Fruit fly (Drosophila melanogaster): ENCODE measurements around the gene ph-p.
A peak's percentile ranks its signal among the peaks of the same experiment; 100 is the strongest.

The ph-p gene

dm6 chrX:2094072-2094761 lies 44.0 kb downstream of the ph-p start, which contains the start of gene csw (continued):
- TF ChIP-seq CG11902 (GFP tag; optimal IDR thresholded peaks at IDR 0.05) = no peak
- peak; percentile 38 for TF ChIP-seq CG31627 (GFP tag; optimal IDR thresholded peaks at IDR 0.05)
- peak; percentile 86 for TF ChIP-seq CG8119 (GFP tag; IDR thresholded peaks at IDR 0.05)
- TF ChIP-seq fkh (GFP tag; optimal IDR thresholded peaks at IDR 0.05) = peak; percentile 57
- no peak for TF ChIP-seq cyc (GFP tag; optimal IDR thresholded peaks at IDR 0.05)
- peak; percentile 63 for TF ChIP-seq Eip75B (GFP tag; optimal IDR thresholded peaks at IDR 0.05)
- TF ChIP-seq lz (GFP tag; optimal IDR thresholded peaks at IDR 0.05) = peak; percentile 28
- TF ChIP-seq eg (GFP tag; IDR thresholded peaks at IDR 0.05) = peak; percentile 93
- peak; percentile 54 for TF ChIP-seq Gug (GFP tag; IDR thresholded peaks at IDR 0.05)

dm6 chrX:2089812-2090211 lies 48.4 kb downstream of the ph-p start:
- no peak for TF ChIP-seq ss (GFP tag; optimal IDR thresholded peaks at IDR 0.05)
- no peak for TF ChIP-seq OdsH (GFP tag; optimal IDR thresholded peaks at IDR 0.05)
- no peak for TF ChIP-seq Hr38 (GFP tag; optimal IDR thresholded peaks at IDR 0.05)
- no peak for TF ChIP-seq CG15336 (GFP tag; IDR thresholded peaks at IDR 0.05)
- TF ChIP-seq CG6854 (GFP tag; optimal IDR thresholded peaks at IDR 0.05) = no peak
- no peak for TF ChIP-seq CG11294 (GFP tag; IDR thresholded peaks at IDR 0.05)
- TF ChIP-seq CG31627 (GFP tag; optimal IDR thresholded peaks at IDR 0.05) = no peak
- TF ChIP-seq CG32006 (GFP tag; optimal IDR thresholded peaks at IDR 0.05) = peak; percentile 20
- no peak for TF ChIP-seq pdm3 (GFP tag; optimal IDR thresholded peaks at IDR 0.05)
- TF ChIP-seq Gug (GFP tag; IDR thresholded peaks at IDR 0.05) = no peak
- no peak for TF ChIP-seq CG6808 (GFP tag; optimal IDR thresholded peaks at IDR 0.05)
- TF ChIP-seq Sox15 (GFP tag; optimal IDR thresholded peaks at IDR 0.05) = no peak
- no peak for TF ChIP-seq CG9139 (GFP tag; optimal IDR thresholded peaks at IDR 0.05)
- TF ChIP-seq CG6163 (GFP tag; IDR thresholded peaks at IDR 0.05) = no peak
- no peak for TF ChIP-seq eg (GFP tag; IDR thresholded peaks at IDR 0.05)
- peak; percentile 16 for TF ChIP-seq CG3032 (tag; optimal IDR thresholded peaks at IDR 0.05)
- no peak for TF ChIP-seq CG8632 (GFP tag; optimal IDR thresholded peaks at IDR 0.05)
- TF ChIP-seq achi (GFP tag; optimal IDR thresholded peaks at IDR 0.05) = no peak
- TF ChIP-seq fd85E (GFP tag; optimal IDR thresholded peaks at IDR 0.05) = no peak
- TF ChIP-seq dac (GFP tag; optimal IDR thresholded peaks at IDR 0.05) = no peak
- no peak for TF ChIP-seq cyc (GFP tag; optimal IDR thresholded peaks at IDR 0.05)
- no peak for TF ChIP-seq lz (GFP tag; optimal IDR thresholded peaks at IDR 0.05)
- TF ChIP-seq CG6276 (GFP tag; optimal IDR thresholded peaks at IDR 0.05) = no peak
- peak; percentile 20 for TF ChIP-seq CG10669 (GFP tag; optimal IDR thresholded peaks at IDR 0.05)
- TF ChIP-seq CG11762 (GFP tag; optimal IDR thresholded peaks at IDR 0.05; ENCODE audit: insufficient read depth) = no peak
- TF ChIP-seq Sox14 (GFP tag; optimal IDR thresholded peaks at IDR 0.05) = no peak
- no peak for TF ChIP-seq spab (GFP tag; optimal IDR thresholded peaks at IDR 0.05)
- no peak for TF ChIP-seq svp (GFP tag)
- no peak for TF ChIP-seq salr (GFP tag; optimal IDR thresholded peaks at IDR 0.05)
- no peak for TF ChIP-seq Smox (GFP tag; optimal IDR thresholded peaks at IDR 0.05)
- peak; percentile 10 for TF ChIP-seq Ets96B (tag; optimal IDR thresholded peaks at IDR 0.05)
- no peak for TF ChIP-seq CG16779 (tag; optimal IDR thresholded peaks at IDR 0.05)
- TF ChIP-seq Sox102F (GFP tag; optimal IDR thresholded peaks at IDR 0.05) = no peak
- peak; percentile 79 for TF ChIP-seq Eip78C (GFP tag)
- no peak for TF ChIP-seq Met (GFP tag; optimal IDR thresholded peaks at IDR 0.05)
- no peak for TF ChIP-seq topi (GFP tag; optimal IDR thresholded peaks at IDR 0.05)
- no peak for TF ChIP-seq CG3919 (GFP tag; optimal IDR thresholded peaks at IDR 0.05)

Measured in whole organism, prepupa.